Fruit fly (Drosophila melanogaster): ENCODE results near the gene CG34039.

DNA sequence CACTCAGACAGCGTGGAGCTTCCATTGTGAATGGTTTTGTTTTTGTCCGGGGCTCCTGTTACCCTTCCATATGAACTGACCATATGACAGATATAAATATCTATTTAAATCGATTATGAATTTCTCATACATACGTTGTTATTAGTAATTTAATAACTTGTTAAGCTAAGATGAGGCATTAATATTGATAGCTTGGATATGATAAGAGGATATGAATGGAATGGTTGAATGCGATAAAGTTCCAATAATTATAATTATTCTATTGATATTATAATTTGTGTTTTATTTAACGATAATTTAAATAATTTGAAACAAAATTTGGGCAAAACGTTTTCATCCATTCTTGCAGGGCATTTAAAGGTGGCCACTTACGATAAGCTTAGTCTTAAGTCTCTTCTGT is 50.7 kb downstream of the CG34039 start:
- TF ChIP-seq CG8478 (optimal IDR thresholded peaks at IDR 0.05) = no peak
- no peak for TF ChIP-seq psq (optimal IDR thresholded peaks at IDR 0.05)
- TF ChIP-seq usp (GFP tag; optimal IDR thresholded peaks at IDR 0.05) = no peak
- TF ChIP-seq EcR (GFP tag; optimal IDR thresholded peaks at IDR 0.05) = no peak
- no peak for TF ChIP-seq pan (optimal IDR thresholded peaks at IDR 0.05)
